Worm (Caenorhabditis elegans): ENCODE results near the gene R02F2.9.

R02F2.9 gene

ce11 chrIII:5502915-5503575 lies 4.1 kb downstream of the R02F2.9 start (continued):
- TF ChIP-seq zag-1 (tag; optimal IDR thresholded peaks at IDR 0.05) (peak; percentile 45), pag-3 (tag; optimal IDR thresholded peaks at IDR 0.05; ENCODE audit: borderline replicate concordance, insufficient read depth) (peak; percentile 38), ceh-63 (GFP tag; optimal IDR thresholded peaks at IDR 0.05) (no peak), ceh-88 (GFP tag; IDR thresholded peaks at IDR 0.05) (no peak), unc-86 (tag; optimal IDR thresholded peaks at IDR 0.05) (no peak), sox-4 (tag; optimal IDR thresholded peaks at IDR 0.05) (no peak), nhr-71 (tag; optimal IDR thresholded peaks at IDR 0.05) (peak; percentile 68), fkh-10 (GFP tag; optimal IDR thresholded peaks at IDR 0.05) (no peak), C04F5.9 (tag; optimal IDR thresholded peaks at IDR 0.05) (no peak), elt-3 (tag; optimal IDR thresholded peaks at IDR 0.05) (peak in 3 of 6 experiments; percentile 13 to 67 (median 52)), mef-2 (tag; optimal IDR thresholded peaks at IDR 0.05) (no peak), lin-14 (GFP tag; optimal IDR thresholded peaks at IDR 0.05) (peak; percentile 86), mab-9 (GFP tag; IDR thresholded peaks at IDR 0.05) (no peak; the same call in 1 of the 2 replicates), fos-1 (tag; optimal IDR thresholded peaks at IDR 0.05) (no peak), skn-1 (tag; optimal IDR thresholded peaks at IDR 0.05) (peak; percentile 51), grh-1 (GFP tag; IDR thresholded peaks at IDR 0.05) (no peak), aha-1 (tag; optimal IDR thresholded peaks at IDR 0.05) (no peak), lin-13 (GFP tag; optimal IDR thresholded peaks at IDR 0.05) (peak; percentile 44), lin-39 (tag; optimal IDR thresholded peaks at IDR 0.05) (no peak), alr-1 (tag; optimal IDR thresholded peaks at IDR 0.05; ENCODE audit: borderline replicate concordance) (no peak), efl-1 (optimal IDR thresholded peaks at IDR 0.05) (peak; percentile 49 to 58), efl-1 (GFP tag; optimal IDR thresholded peaks at IDR 0.05 in 1 of 2) (peak; percentile 7 to 77), vab-15 (tag; optimal IDR thresholded peaks at IDR 0.05) (no peak), nhr-85 (tag) (peak; percentile 82), hpl-2 (GFP tag; optimal IDR thresholded peaks at IDR 0.05) (no peak), C34B4.2 (tag; optimal IDR thresholded peaks at IDR 0.05) (no peak), dsc-1 (tag; optimal IDR thresholded peaks at IDR 0.05) (peak; percentile 38), nhr-90 (tag; optimal IDR thresholded peaks at IDR 0.05; ENCODE audit: poor library complexity) (peak; percentile 58), snpc-4 (tag; optimal IDR thresholded peaks at IDR 0.05) (peak; percentile 35), unc-62 (GFP tag; optimal IDR thresholded peaks at IDR 0.05) (no peak), sup-37 (GFP tag; optimal IDR thresholded peaks at IDR 0.05) (no peak), nhr-12 (tag; optimal IDR thresholded peaks at IDR 0.05) (no peak), fkh-4 (tag; optimal IDR thresholded peaks at IDR 0.05; ENCODE audit: borderline replicate concordance) (no peak), ztf-4 (tag; optimal IDR thresholded peaks at IDR 0.05) (no peak), unc-30 (tag; optimal IDR thresholded peaks at IDR 0.05) (no peak), hlh-17 (GFP tag; optimal IDR thresholded peaks at IDR 0.05; ENCODE audit: borderline replicate concordance) (no peak), nhr-19 (GFP tag; conservative IDR thresholded peaks at IDR 0.05) (peak; percentile 6), rnt-1 (tag; optimal IDR thresholded peaks at IDR 0.05) (peak; percentile 40), unc-98 (GFP tag; IDR thresholded peaks at IDR 0.05) (no peak), tlp-1 (tag; optimal IDR thresholded peaks at IDR 0.05) (no peak), mep-1 (tag; optimal IDR thresholded peaks at IDR 0.05) (peak; percentile 57)

DNA sequence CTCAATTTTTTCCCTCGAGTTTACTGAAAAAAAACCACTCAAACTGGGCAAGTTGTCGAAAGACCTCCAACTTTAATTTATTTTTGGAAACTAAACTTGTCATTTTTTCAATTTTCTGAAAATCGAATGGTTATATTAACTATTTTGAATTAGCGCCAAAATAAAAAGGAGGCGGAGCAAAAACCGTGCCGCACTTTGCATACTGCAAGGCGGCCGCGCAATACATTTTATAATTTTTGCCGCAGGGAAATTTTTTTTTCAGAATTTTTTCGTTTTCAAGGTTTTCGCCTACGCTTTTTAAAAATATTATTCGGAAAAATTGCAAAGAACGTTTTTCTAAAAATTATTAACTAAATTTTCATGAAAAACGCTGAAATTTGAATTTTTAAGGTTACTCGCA lies 4.7 kb downstream of the R02F2.9 start:
- TF ChIP-seq nhr-19 (GFP tag; conservative IDR thresholded peaks at IDR 0.05) (no peak), dpl-1 (GFP tag; optimal IDR thresholded peaks at IDR 0.05) (peak in 1 of 3 experiments; percentile 28), efl-1 (optimal IDR thresholded peaks at IDR 0.05) (no peak), efl-1 (GFP tag; optimal IDR thresholded peaks at IDR 0.05 in 1 of 2) (peak; percentile 24 to 93)
